Fruit fly (Drosophila melanogaster): ENCODE measurements around the gene CG43658.

dm6 chrX:17509592-17509991 is 51.4 kb downstream of the CG43658 start:
- TF ChIP-seq CTCF (optimal IDR thresholded peaks at IDR 0.05) (no peak), CG8478 (optimal IDR thresholded peaks at IDR 0.05) (no peak)

Measured in S2 (cell line).